Worm (Caenorhabditis elegans) whole organism, mixed stage, embryonic: ENCODE measurements around the gene nhr-286.

Experiments used
- blmp-1 ChIP-seq: fragments of 150-350 bp; optimal IDR thresholded peaks from 2 replicates; lab custom pipeline; 2014; ENCODE audit warnings: missing biosample characterization, missing genetic modification characterization
- ceh-43 ChIP-seq: fragments of 200-800 bp; sonication (Bioruptor generic); optimal IDR thresholded peaks from 2 replicates; lab custom pipeline; 2018; ENCODE audit warnings: mild to moderate bottlenecking, missing genetic modification characterization, moderate library complexity, missing compliant biosample characterization
- ces-1 ChIP-seq: fragments of 150-350 bp; optimal IDR thresholded peaks from 2 replicates; lab custom pipeline; 2014; ENCODE audit warnings: missing biosample characterization, missing genetic modification reagents, missing genetic modification characterization
- cnd-1 ChIP-seq: fragments of 200-800 bp; sonication (Bioruptor generic); optimal IDR thresholded peaks from 2 replicates; lab custom pipeline; 2018; ENCODE audit warnings: mild to moderate bottlenecking, missing genetic modification characterization, missing compliant biosample characterization
- elt-1 ChIP-seq: sonication (generic microtip); optimal IDR thresholded peaks from 2 replicates; lab custom pipeline; 2017; ENCODE audit warnings: missing genetic modification characterization, mild to moderate bottlenecking, missing compliant biosample characterization, antibody characterized with exemption, moderate library complexity, borderline replicate concordance; ENCODE audit not compliant: insufficient read depth
- elt-3 ChIP-seq: fragments of 150-350 bp; optimal IDR thresholded peaks from 2 replicates; lab custom pipeline; 2014; ENCODE audit warnings: missing biosample characterization, missing genetic modification characterization
- hlh-1 ChIP-seq: fragments of 150-350 bp; optimal IDR thresholded peaks from 2 replicates; lab custom pipeline; 2014; ENCODE audit warnings: missing biosample characterization, missing genetic modification reagents, missing genetic modification characterization
- lin-13 ChIP-seq: fragments of 150-350 bp; optimal IDR thresholded peaks from 2 replicates; lab custom pipeline; 2014; ENCODE audit warnings: missing biosample characterization, missing genetic modification characterization
- lin-32 ChIP-seq: fragments of 200-800 bp; sonication (Bioruptor generic); optimal IDR thresholded peaks from 2 replicates; lab custom pipeline; 2018; ENCODE audit warnings: mild to moderate bottlenecking, missing genetic modification characterization, missing compliant biosample characterization
- lsy-2 ChIP-seq: fragments of 150-350 bp; optimal IDR thresholded peaks from 2 replicates; lab custom pipeline; 2014; ENCODE audit warnings: missing biosample characterization, missing genetic modification characterization
- mab-5 ChIP-seq: fragments of 150-350 bp; optimal IDR thresholded peaks from 2 replicates; lab custom pipeline; 2014; ENCODE audit warnings: missing biosample characterization, missing genetic modification characterization
- mep-1 ChIP-seq: fragments of 150-350 bp; optimal IDR thresholded peaks from 2 replicates; lab custom pipeline; 2017; ENCODE audit warnings: missing biosample characterization, missing genetic modification reagents, missing genetic modification characterization, inconsistent platforms
- mls-2 ChIP-seq: sonication (generic microtip); optimal IDR thresholded peaks from 2 replicates; lab custom pipeline; 2016; ENCODE audit warnings: mild to moderate bottlenecking, missing genetic modification characterization, moderate library complexity, missing compliant biosample characterization
- nhr-12 ChIP-seq: fragments of 150-350 bp; optimal IDR thresholded peaks from 2 replicates; lab custom pipeline; 2014; ENCODE audit warnings: missing biosample characterization, missing genetic modification characterization
- nhr-28 ChIP-seq: fragments of 150-350 bp; optimal IDR thresholded peaks from 2 replicates; lab custom pipeline; 2014; ENCODE audit warnings: missing biosample characterization, missing genetic modification characterization
- pha-4 ChIP-seq: fragments of 150-350 bp; optimal IDR thresholded peaks from 2 replicates; lab custom pipeline; 2018; ENCODE audit warnings: missing biosample characterization, missing genetic modification reagents, missing genetic modification characterization
- sem-2 ChIP-seq: fragments of 200-800 bp; sonication (Bioruptor generic); optimal IDR thresholded peaks from 2 replicates; lab custom pipeline; 2018; ENCODE audit warnings: mild to moderate bottlenecking, missing genetic modification characterization, missing compliant biosample characterization
- snpc-4 ChIP-seq: fragments of 150-350 bp; optimal IDR thresholded peaks from 2 replicates; lab custom pipeline; 2014; ENCODE audit warnings: missing biosample characterization, missing genetic modification characterization
- sptf-1 ChIP-seq: sonication (generic microtip); optimal IDR thresholded peaks from 2 replicates; lab custom pipeline; 2017; ENCODE audit warnings: mild to moderate bottlenecking, missing genetic modification characterization, moderate library complexity, missing compliant biosample characterization
- unc-120 ChIP-seq: sonication (generic microtip); optimal IDR thresholded peaks from 2 replicates; lab custom pipeline; 2017; ENCODE audit warnings: missing genetic modification characterization, missing compliant biosample characterization; ENCODE audit not compliant: poor library complexity, severe bottlenecking
- unc-39 ChIP-seq: fragments of 150-350 bp; optimal IDR thresholded peaks from 2 replicates; lab custom pipeline; 2014; ENCODE audit warnings: missing biosample characterization, missing genetic modification characterization
- ztf-11 ChIP-seq: fragments of 150-350 bp; optimal IDR thresholded peaks from 2 replicates; lab custom pipeline; 2014; ENCODE audit warnings: missing biosample characterization, missing genetic modification characterization

Gene nhr-286

ce11 chrV:7050153-7050552 lies 41.3 kb downstream of the nhr-286 start:
- no peak for TF ChIP-seq unc-39

DNA sequence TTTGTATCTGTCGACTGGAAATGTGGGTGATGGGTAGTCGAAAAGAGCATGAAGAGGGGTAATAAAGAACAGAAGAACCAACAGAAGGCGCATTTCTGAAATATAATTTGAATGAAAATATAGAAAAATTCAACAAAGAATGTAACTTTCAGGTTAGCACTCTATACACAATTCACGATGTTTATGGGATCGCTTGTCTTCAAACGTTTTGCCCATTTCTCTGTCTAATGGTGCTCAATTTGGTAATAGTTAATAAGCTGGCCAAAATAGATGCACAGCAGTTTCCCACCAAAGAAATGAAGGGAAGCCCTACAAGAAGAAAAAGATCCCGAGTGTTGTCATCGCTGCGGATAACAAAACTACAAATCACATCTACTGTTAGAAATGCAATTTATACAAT lies 43.9 kb downstream of the nhr-286 start, which contains the start of gene F20A1.8:
Gene F20A1.8, minus strand, starts transcription at position 101 of the 400 bp plus-strand sequence.
- TF ChIP-seq lin-32 (no peak), mab-5 (no peak), lsy-2 (no peak), snpc-4 (tag; lab: Kevin White, UChicago) (no peak), sptf-1 (no peak), ztf-11 (tag; lab: Kevin White, UChicago) (no peak), mls-2 (tag; lab: Kevin White, UChicago) (no peak), nhr-12 (tag; lab: Kevin White, UChicago) (no peak), ces-1 (no peak), lin-13 (tag; lab: Kevin White, UChicago) (no peak), nhr-28 (tag; lab: Kevin White, UChicago) (no peak)

DNA sequence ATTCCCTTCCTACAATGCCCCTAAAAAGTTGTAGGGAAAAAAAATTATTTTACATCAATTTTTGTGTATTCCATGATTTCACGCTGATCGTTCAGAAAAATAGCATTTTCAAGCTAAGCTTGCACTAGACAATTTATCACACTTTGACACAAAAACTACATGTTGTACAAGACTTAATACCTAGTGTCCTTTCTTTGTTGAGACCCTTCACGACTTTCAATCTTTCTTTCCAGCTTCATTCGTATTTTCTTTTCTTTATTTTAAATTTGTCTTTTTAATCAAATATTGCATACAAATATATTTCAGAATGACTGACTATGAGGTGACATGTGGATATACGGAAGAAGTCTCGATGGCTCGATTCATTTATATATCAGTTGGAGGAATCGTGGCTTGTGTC lies 45.4 kb downstream of the nhr-286 start, which contains the start of gene F20A1.2:
Gene F20A1.2, plus strand, starts transcription at position 301 of the 400 bp plus-strand sequence.
- TF ChIP-seq lsy-2: no peak
- TF ChIP-seq sem-2 (GFP tag; lab: Kevin White, UChicago): no peak
- TF ChIP-seq hlh-1: no peak
- TF ChIP-seq cnd-1 (tag; lab: Kevin White, UChicago): no peak
- TF ChIP-seq mep-1 (tag; lab: Kevin White, UChicago): no peak
- no peak for TF ChIP-seq snpc-4 (tag; lab: Kevin White, UChicago)
- no peak for TF ChIP-seq ceh-43
- TF ChIP-seq unc-39: no peak
- TF ChIP-seq elt-3: no peak
- no peak for TF ChIP-seq sptf-1
- TF ChIP-seq unc-120: no peak
- no peak for TF ChIP-seq pha-4
- TF ChIP-seq blmp-1: no peak
- no peak for TF ChIP-seq lin-13 (tag; lab: Kevin White, UChicago)
- TF ChIP-seq elt-1 (tag; lab: Kevin White, UChicago): no peak
